Fruit fly (Drosophila melanogaster) whole organism, embryonic: ENCODE measurements around the gene CG31792.

Experiments used
- Asciz ChIP-seq: fragments of 200-800 bp; sonication (Bioruptor generic); optimal IDR thresholded peaks from 2 replicates; lab custom pipeline; 2017; ENCODE audit warnings: missing biosample characterization, mild to moderate bottlenecking, missing genetic modification characterization, missing genetic modification reagents
- Atf6 ChIP-seq: fragments of 200-800 bp; sonication (Bioruptor generic); IDR thresholded peaks from 2 replicates; pipeline ENCODE4 v1.3.6; 2022; ENCODE audit warnings: missing biosample characterization, missing genetic modification characterization
- Bgb ChIP-seq: fragments of 200-800 bp; sonication (Bioruptor generic); IDR thresholded peaks from 2 replicates; pipeline ENCODE4 v1.3.6; 2022; ENCODE audit warnings: missing biosample characterization, missing genetic modification characterization; ENCODE audit not compliant: partially characterized antibody
- BtbVII ChIP-seq: fragments of 200-800 bp; sonication (Bioruptor generic); optimal IDR thresholded peaks from 3 replicates; lab custom pipeline; 2017; ENCODE audit warnings: missing biosample characterization, mild to moderate bottlenecking, missing genetic modification characterization
- CG13123 ChIP-seq: fragments of 200-800 bp; sonication (Bioruptor generic); optimal IDR thresholded peaks from 2 replicates; lab custom pipeline; 2016; ENCODE audit warnings: missing biosample characterization, missing genetic modification characterization
- CG13424 ChIP-seq: fragments of 200-800 bp; sonication (Bioruptor generic); optimal IDR thresholded peaks from 2 replicates; lab custom pipeline; 2019; ENCODE audit warnings: missing biosample characterization, mild to moderate bottlenecking, missing genetic modification characterization, moderate library complexity
- CG15269 ChIP-seq: fragments of 200-800 bp; sonication (Bioruptor generic); optimal IDR thresholded peaks from 2 replicates; lab custom pipeline; 2018; ENCODE audit warnings: missing biosample characterization, mild to moderate bottlenecking, missing genetic modification characterization, moderate library complexity
- CG15514 ChIP-seq: fragments of 200-800 bp; sonication (Bioruptor generic); optimal IDR thresholded peaks from 3 replicates; lab custom pipeline; 2017; ENCODE audit warnings: missing biosample characterization, missing genetic modification characterization, mild to moderate bottlenecking, moderate library complexity, missing genetic modification reagents
- CG1602 ChIP-seq: fragments of 200-800 bp; sonication (Bioruptor generic); optimal IDR thresholded peaks from 3 replicates; lab custom pipeline; 2016; ENCODE audit warnings: missing biosample characterization, missing genetic modification characterization
- CG17385 ChIP-seq: fragments of 200-800 bp; sonication (Bioruptor generic); optimal IDR thresholded peaks from 3 replicates; lab custom pipeline; 2018; ENCODE audit warnings: missing biosample characterization, mild to moderate bottlenecking, missing genetic modification characterization
- CG18764 ChIP-seq: fragments of 200-800 bp; sonication (Bioruptor generic); optimal IDR thresholded peaks from 3 replicates; lab custom pipeline; 2016; ENCODE audit warnings: missing biosample characterization, missing genetic modification characterization
- CG31365 ChIP-seq: fragments of 200-800 bp; sonication (Bioruptor generic); optimal IDR thresholded peaks from 2 replicates; lab custom pipeline; 2018; ENCODE audit warnings: missing biosample characterization, mild to moderate bottlenecking, missing genetic modification characterization
- CG3281 ChIP-seq: fragments of 200-800 bp; sonication (Bioruptor generic); optimal IDR thresholded peaks from 3 replicates; lab custom pipeline; 2017; ENCODE audit warnings: missing biosample characterization, mild to moderate bottlenecking, missing genetic modification characterization
- CG3995 ChIP-seq: fragments of 200-800 bp; sonication (Bioruptor generic); optimal IDR thresholded peaks from 3 replicates; lab custom pipeline; 2016; ENCODE audit warnings: missing biosample characterization, missing genetic modification characterization
- CG7745 ChIP-seq: fragments of 200-800 bp; sonication (Bioruptor generic); optimal IDR thresholded peaks from 2 replicates; lab custom pipeline; 2018; ENCODE audit warnings: missing biosample characterization, mild to moderate bottlenecking, missing genetic modification characterization, moderate library complexity
- CG7928 ChIP-seq: fragments of 200-800 bp; sonication (Bioruptor generic); optimal IDR thresholded peaks from 2 replicates; lab custom pipeline; 2017; ENCODE audit warnings: missing biosample characterization, mild to moderate bottlenecking, missing genetic modification characterization
- CG8478 ChIP-seq: fragments of >200 bp; optimal IDR thresholded peaks from 2 replicates; lab custom pipeline; 2018
- CG8944 ChIP-seq: fragments of 200-800 bp; sonication (Bioruptor generic); optimal IDR thresholded peaks from 3 replicates; lab custom pipeline; 2016; ENCODE audit warnings: missing biosample characterization, missing genetic modification characterization
- CG9817 ChIP-seq: fragments of 200-800 bp; sonication (Bioruptor generic); optimal IDR thresholded peaks from 2 replicates; lab custom pipeline; 2018; ENCODE audit warnings: missing biosample characterization, mild to moderate bottlenecking, missing genetic modification characterization, moderate library complexity
- CTCF ChIP-seq: fragments of 200-800 bp; sonication (Bioruptor generic); optimal IDR thresholded peaks from 2 replicates; lab custom pipeline; 2017; ENCODE audit warnings: missing biosample characterization, mild to moderate bottlenecking, missing genetic modification characterization, moderate library complexity
- Dek ChIP-seq: fragments of 200-800 bp; sonication (Bioruptor generic); optimal IDR thresholded peaks from 3 replicates; lab custom pipeline; 2019; ENCODE audit warnings: missing biosample characterization, mild to moderate bottlenecking, missing genetic modification characterization, moderate library complexity
- Dp ChIP-seq: fragments of 200-800 bp; sonication (Bioruptor generic); optimal IDR thresholded peaks from 2 replicates; lab custom pipeline; 2018; ENCODE audit warnings: missing biosample characterization, mild to moderate bottlenecking, missing genetic modification characterization, moderate library complexity
- Ets65A ChIP-seq: fragments of 200-800 bp; sonication (Bioruptor generic); peaks from one replicate; lab custom pipeline; 2016; ENCODE audit warnings: missing biosample characterization, missing genetic modification characterization
- Ets97D ChIP-seq: fragments of 200-800 bp; sonication (Bioruptor generic); optimal IDR thresholded peaks from 3 replicates; lab custom pipeline; 2016; ENCODE audit warnings: missing biosample characterization, missing genetic modification characterization
- Hand ChIP-seq: fragments of 200-800 bp; sonication (Bioruptor generic); optimal IDR thresholded peaks from 2 replicates; lab custom pipeline; 2017; ENCODE audit warnings: mild to moderate bottlenecking, missing biosample characterization, missing genetic modification reagents, missing genetic modification characterization
- NK7.1 ChIP-seq: fragments of 200-800 bp; sonication (Bioruptor generic); optimal IDR thresholded peaks from 3 replicates; lab custom pipeline; 2016; ENCODE audit warnings: missing biosample characterization, missing genetic modification characterization
- Nf-YB ChIP-seq: fragments of 200-800 bp; sonication (Bioruptor generic); optimal IDR thresholded peaks from 3 replicates; lab custom pipeline; 2019; ENCODE audit warnings: missing biosample characterization, mild to moderate bottlenecking, missing genetic modification characterization, moderate library complexity
- Rx ChIP-seq: fragments of 200-800 bp; sonication (Bioruptor generic); IDR thresholded peaks from 2 replicates; pipeline ENCODE4 v1.3.6; 2022; ENCODE audit warnings: missing biosample characterization, missing genetic modification characterization
- Six4 ChIP-seq: fragments of 200-800 bp; sonication (Bioruptor generic); optimal IDR thresholded peaks from 2 replicates; lab custom pipeline; 2016; ENCODE audit warnings: missing biosample characterization, missing genetic modification characterization
- Spps ChIP-seq: fragments of 200-800 bp; sonication (Bioruptor generic); optimal IDR thresholded peaks from 2 replicates; lab custom pipeline; 2018; ENCODE audit warnings: missing biosample characterization, mild to moderate bottlenecking, missing genetic modification characterization
- Trl ChIP-seq, 3 experiments: fragments of >200 bp in 2 of 3; fragments of 200-800 bp in 1 of 3; sonication (Bioruptor generic) in 1 of 3; optimal IDR thresholded peaks; 2 replicates in 1 of 3; 3 replicates in 2 of 3; lab custom pipeline; 2016 to 2017; ENCODE audit warnings: missing biosample characterization in 1 of 3, missing genetic modification characterization in 1 of 3
- ab ChIP-seq: fragments of 200-800 bp; sonication (Bioruptor generic); optimal IDR thresholded peaks from 2 replicates; lab custom pipeline; 2016; ENCODE audit warnings: missing biosample characterization, missing genetic modification characterization
- aop ChIP-seq: fragments of 200-800 bp; sonication (Bioruptor generic); IDR thresholded peaks from 2 replicates; pipeline ENCODE4 v1.3.6; 2022; ENCODE audit warnings: missing biosample characterization, missing genetic modification characterization
- bsh ChIP-seq, 2 experiments: fragments of 200-800 bp; sonication (Bioruptor generic); optimal IDR thresholded peaks; 2 replicates each; lab custom pipeline; 2017 to 2018; ENCODE audit warnings: mild to moderate bottlenecking in 2 of 2, missing biosample characterization in 2 of 2, missing genetic modification characterization in 2 of 2, moderate library complexity in 1 of 2
- chinmo ChIP-seq: fragments of 200-800 bp; sonication (Bioruptor generic); IDR thresholded peaks from 4 replicates; pipeline ENCODE4 v1.3.6; 2022; ENCODE audit warnings: missing biosample characterization, missing genetic modification characterization; ENCODE audit not compliant: partially characterized antibody
- fd96Cb ChIP-seq: fragments of 200-800 bp; sonication (Bioruptor generic); optimal IDR thresholded peaks from 2 replicates; lab custom pipeline; 2018; ENCODE audit warnings: missing biosample characterization, mild to moderate bottlenecking, missing genetic modification characterization, moderate library complexity
- gcm ChIP-seq: fragments of 200-800 bp; sonication (Bioruptor generic); optimal IDR thresholded peaks from 2 replicates; lab custom pipeline; 2019; ENCODE audit warnings: missing biosample characterization, mild to moderate bottlenecking, missing genetic modification characterization, moderate library complexity
- gem ChIP-seq: fragments of 200-800 bp; sonication (Bioruptor generic); optimal IDR thresholded peaks from 2 replicates; lab custom pipeline; 2019; ENCODE audit warnings: missing biosample characterization, mild to moderate bottlenecking, missing genetic modification characterization, moderate library complexity
- grau ChIP-seq: fragments of 200-800 bp; optimal IDR thresholded peaks from 3 replicates; lab custom pipeline; 2019; ENCODE audit warnings: missing biosample characterization, mild to moderate bottlenecking, missing genetic modification characterization, moderate library complexity
- hkb ChIP-seq, 2 experiments: fragments of 200-800 bp in 1 of 2; fragments of >200 bp in 1 of 2; sonication (Bioruptor generic) in 1 of 2; IDR thresholded peaks in 1 of 2; optimal IDR thresholded peaks in 1 of 2; 2 replicates each; pipeline versions ENCODE4 v1.3.6 to Lab custom; 2017 to 2022; ENCODE audit warnings: missing biosample characterization in 1 of 2, missing genetic modification characterization in 1 of 2
- insv ChIP-seq, 2 experiments: fragments of 200-800 bp; sonication (Bioruptor generic); optimal IDR thresholded peaks; 3 replicates each; lab custom pipeline; 2016 to 2018; ENCODE audit warnings: missing biosample characterization in 2 of 2, missing genetic modification characterization in 2 of 2
- jumu ChIP-seq: fragments of 200-800 bp; sonication (Bioruptor generic); optimal IDR thresholded peaks from 3 replicates; lab custom pipeline; 2016; ENCODE audit warnings: missing biosample characterization, missing genetic modification characterization
- maf-S ChIP-seq: fragments of 200-800 bp; sonication (Bioruptor generic); optimal IDR thresholded peaks from 2 replicates; lab custom pipeline; 2016; ENCODE audit warnings: missing biosample characterization, missing genetic modification characterization
- oc ChIP-seq: fragments of 200-800 bp; sonication (Bioruptor generic); optimal IDR thresholded peaks from 2 replicates; lab custom pipeline; 2018; ENCODE audit warnings: missing biosample characterization, mild to moderate bottlenecking, missing genetic modification characterization, moderate library complexity
- scrt ChIP-seq: fragments of 200-800 bp; sonication (Bioruptor generic); optimal IDR thresholded peaks from 2 replicates; lab custom pipeline; 2018; ENCODE audit warnings: missing biosample characterization, mild to moderate bottlenecking, missing genetic modification characterization, moderate library complexity
- sr ChIP-seq: fragments of 200-800 bp; sonication (Bioruptor generic); IDR thresholded peaks from 3 replicates; pipeline ENCODE4 v1.3.6; 2022; ENCODE audit warnings: missing biosample characterization, missing genetic modification characterization
- stwl ChIP-seq: fragments of 200-800 bp; sonication (Bioruptor generic); optimal IDR thresholded peaks from 3 replicates; lab custom pipeline; 2018; ENCODE audit warnings: missing biosample characterization, mild to moderate bottlenecking, missing genetic modification characterization, moderate library complexity
- vnd ChIP-seq: fragments of 200-800 bp; sonication (Bioruptor generic); IDR thresholded peaks from 3 replicates; pipeline ENCODE4 v1.3.6; 2022; ENCODE audit warnings: missing biosample characterization, missing genetic modification characterization; ENCODE audit not compliant: partially characterized antibody

Gene CG31792

DNA sequence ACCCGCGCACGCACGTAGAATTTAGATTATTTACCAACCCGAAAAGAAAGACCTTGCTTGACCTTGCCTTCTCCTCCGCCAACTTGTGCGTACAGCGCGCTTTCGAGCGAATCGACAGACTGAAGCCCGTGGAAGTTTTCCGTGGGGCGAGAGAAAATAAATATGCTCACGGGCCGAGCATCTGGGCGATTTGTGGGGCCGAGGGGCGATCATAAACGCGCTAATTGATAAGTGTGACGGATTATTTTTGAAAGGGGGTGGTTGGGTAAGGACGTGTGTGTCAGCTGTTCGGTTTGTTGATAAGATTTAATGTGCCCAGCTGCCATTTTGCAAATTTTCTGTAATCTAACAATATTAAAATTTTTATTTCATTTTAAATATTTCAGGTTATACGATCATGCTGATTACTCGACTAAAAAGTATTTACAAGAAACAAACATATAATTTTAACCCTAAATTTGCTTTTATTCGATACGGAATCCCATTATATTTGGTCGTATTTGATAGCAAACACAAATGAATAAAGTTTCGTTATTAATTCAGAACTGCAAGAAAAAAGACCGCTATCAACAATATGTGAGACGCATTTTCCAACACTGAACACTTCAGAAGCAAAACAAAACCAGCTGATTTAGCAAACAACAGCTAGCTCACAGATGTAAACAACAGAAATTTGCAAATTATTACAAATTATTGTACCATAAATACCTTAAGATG is 23.0 kb upstream of the CG31792 start, which contains the start of the genes L2HGDH and CG10431 (continued):
- TF ChIP-seq CG7928 (GFP tag; lab: Kevin White, UChicago) (peak; percentile 2), oc (tag; lab: Kevin White, UChicago) (peak; percentile 60), Spps (tag; lab: Kevin White, UChicago) (peak; percentile 23), CG15514 (GFP tag; lab: Kevin White, UChicago) (peak; percentile 65), maf-S (peak; percentile 5), gem (peak; percentile 79), Ets97D (GFP tag; lab: Kevin White, UChicago) (peak; percentile 41), vnd (no peak), CG13424 (tag; lab: Kevin White, UChicago) (peak; percentile 75), Atf6 (GFP tag; lab: Robert Waterston, UW) (peak; percentile 56; the same call in 1 of the 2 replicates), insv (GFP tag; optimal IDR thresholded peaks at IDR 0.05; lab: Kevin White, UChicago) (peak in 1 of 2 experiments; percentile 63), scrt (GFP tag; lab: Kevin White, UChicago) (peak; percentile 41), stwl (tag; lab: Kevin White, UChicago) (peak; percentile 84), CTCF (GFP tag; lab: Kevin White, UChicago) (no peak), Hand (GFP tag; lab: Kevin White, UChicago) (peak; percentile 48), CG15269 (tag; lab: Kevin White, UChicago) (peak; percentile 62), CG8944 (GFP tag; lab: Kevin White, UChicago) (peak; percentile 5), aop (GFP tag; lab: Robert Waterston, UW) (no peak), ab (no peak), CG13123 (GFP tag; lab: Kevin White, UChicago) (peak; percentile 21), sr (no peak), CG3995 (peak; percentile 56), CG17385 (GFP tag; lab: Kevin White, UChicago) (peak; percentile 58), fd96Cb (tag; lab: Kevin White, UChicago) (peak; percentile 29), Dek (tag; lab: Kevin White, UChicago) (peak; percentile 28), Asciz (GFP tag; lab: Kevin White, UChicago) (peak; percentile 20), CG3281 (GFP tag; lab: Kevin White, UChicago) (peak; percentile 57), CG7745 (tag; lab: Kevin White, UChicago) (no peak), CG31365 (peak; percentile 36), CG18764 (no peak), gcm (GFP tag; lab: Kevin White, UChicago) (peak; percentile 36), hkb (optimal IDR thresholded peaks at IDR 0.05; lab: Kevin White, UChicago) (peak; percentile 26), hkb (GFP tag; IDR thresholded peaks at IDR 0.05; lab: Robert Waterston, UW) (no peak), NK7.1 (GFP tag; lab: Kevin White, UChicago) (no peak), CG1602 (GFP tag; lab: Kevin White, UChicago) (peak; percentile 55), Trl (optimal IDR thresholded peaks at IDR 0.05; lab: Kevin White, UChicago) (peak in 1 of 2 experiments; percentile 48), Trl (GFP tag; optimal IDR thresholded peaks at IDR 0.05; lab: Kevin White, UChicago) (peak; percentile 48), CG8478 (lab: Kevin White, UChicago) (no peak), chinmo (GFP tag; lab: Robert Waterston, UW) (no peak), jumu (GFP tag; lab: Kevin White, UChicago) (peak; percentile 1), Ets65A (peak; percentile 90), bsh (GFP tag; optimal IDR thresholded peaks at IDR 0.05; lab: Kevin White, UChicago) (peak in 1 of 2 experiments; percentile 41), Rx (GFP tag; lab: Robert Waterston, UW) (no peak), Nf-YB (peak; percentile 37), CG9817 (tag; lab: Kevin White, UChicago) (peak; percentile 34), Six4 (GFP tag; lab: Kevin White, UChicago) (peak; percentile 9), Bgb (GFP tag; lab: Robert Waterston, UW) (peak; percentile 30; the same call in 1 of the 2 replicates), BtbVII (GFP tag; lab: Kevin White, UChicago) (peak; percentile 67), Dp (GFP tag; lab: Kevin White, UChicago) (peak; percentile 44), grau (tag; lab: Kevin White, UChicago) (peak; percentile 67)
